Worm (Caenorhabditis elegans) whole organism, L2 larva: ENCODE measurements around the gene R08C7.11.

Experiments used
- C34F6.9 ChIP-seq: fragments of 150-350 bp; optimal IDR thresholded peaks from 2 replicates; lab custom pipeline; 2014; ENCODE audit warnings: missing biosample characterization, missing genetic modification characterization
- F13H6.1 ChIP-seq: sonication (generic microtip); optimal IDR thresholded peaks from 2 replicates; lab custom pipeline; 2016; ENCODE audit warnings: missing genetic modification characterization, missing compliant biosample characterization
- R02D3.7 ChIP-seq: fragments of 150-350 bp; optimal IDR thresholded peaks from 2 replicates; lab custom pipeline; 2014; ENCODE audit warnings: missing biosample characterization, missing genetic modification characterization
- Y55F3AM.14 ChIP-seq: fragments of 200-800 bp; sonication (Bioruptor generic); optimal IDR thresholded peaks from 2 replicates; lab custom pipeline; 2018; ENCODE audit warnings: mild to moderate bottlenecking, missing genetic modification characterization, missing compliant biosample characterization
- ZK546.5 ChIP-seq: sonication (generic microtip); optimal IDR thresholded peaks from 2 replicates; lab custom pipeline; 2017; ENCODE audit warnings: missing biosample characterization, missing genetic modification characterization
- alr-1 ChIP-seq: fragments of 150-350 bp; optimal IDR thresholded peaks from 2 replicates; lab custom pipeline; 2014; ENCODE audit warnings: missing biosample characterization, missing genetic modification characterization
- aly-2 ChIP-seq: fragments of 150-350 bp; optimal IDR thresholded peaks from 2 replicates; lab custom pipeline; 2014; ENCODE audit warnings: missing biosample characterization, missing genetic modification characterization
- ama-1 ChIP-seq: fragments of 150-350 bp; optimal IDR thresholded peaks from 2 replicates; lab custom pipeline; 2018; ENCODE audit warnings: inconsistent platforms
- blmp-1 ChIP-seq: sonication (generic microtip); optimal IDR thresholded peaks from 2 replicates; lab custom pipeline; 2017; ENCODE audit warnings: missing genetic modification characterization, mild to moderate bottlenecking, missing compliant biosample characterization, antibody characterized with exemption, moderate library complexity; ENCODE audit not compliant: insufficient read depth
- ceh-16 ChIP-seq: fragments of 150-350 bp; optimal IDR thresholded peaks from 2 replicates; lab custom pipeline; 2014; ENCODE audit warnings: missing biosample characterization, missing genetic modification characterization
- crh-2 ChIP-seq: sonication (generic microtip); optimal IDR thresholded peaks from 2 replicates; lab custom pipeline; 2017; ENCODE audit warnings: missing biosample characterization, missing genetic modification characterization
- dmd-4 ChIP-seq: sonication (generic microtip); optimal IDR thresholded peaks from 2 replicates; lab custom pipeline; 2017; ENCODE audit warnings: missing biosample characterization, missing genetic modification characterization
- egl-27 ChIP-seq: sonication (generic microtip); optimal IDR thresholded peaks from 3 replicates; lab custom pipeline; 2017; ENCODE audit warnings: missing biosample characterization, missing genetic modification reagents, missing genetic modification characterization
- elt-1 ChIP-seq: fragments of 150-350 bp; optimal IDR thresholded peaks from 2 replicates; lab custom pipeline; 2014; ENCODE audit warnings: missing biosample characterization, missing genetic modification characterization
- elt-3 ChIP-seq: sonication (generic microtip); optimal IDR thresholded peaks from 2 replicates; lab custom pipeline; 2017; ENCODE audit warnings: missing biosample characterization, missing genetic modification characterization
- fos-1 ChIP-seq: fragments of 150-350 bp; optimal IDR thresholded peaks from 2 replicates; lab custom pipeline; 2014; ENCODE audit warnings: missing biosample characterization, missing genetic modification characterization
- gmeb-1 ChIP-seq: fragments of 150-350 bp; optimal IDR thresholded peaks from 2 replicates; lab custom pipeline; 2014; ENCODE audit warnings: missing biosample characterization, missing genetic modification characterization
- lin-11 ChIP-seq: fragments of 150-350 bp; sonication (generic microtip); optimal IDR thresholded peaks from 2 replicates; lab custom pipeline; 2014; ENCODE audit warnings: missing biosample characterization, missing genetic modification characterization, inconsistent platforms, mixed read lengths
- lsy-2 ChIP-seq, 2 experiments: fragments of 150-350 bp in 1 of 2; sonication (generic microtip) in 1 of 2; optimal IDR thresholded peaks; 2 replicates each; lab custom pipeline; 2014 to 2017; ENCODE audit warnings: missing biosample characterization in 2 of 2, missing genetic modification characterization in 2 of 2
- mab-5 ChIP-seq: fragments of 150-350 bp; optimal IDR thresholded peaks from 2 replicates; lab custom pipeline; 2014; ENCODE audit warnings: missing biosample characterization, missing genetic modification characterization
- mdl-1 ChIP-seq, 2 experiments: fragments of 150-350 bp in 1 of 2; sonication (generic microtip) in 1 of 2; optimal IDR thresholded peaks; 2 replicates each; lab custom pipeline; 2017; ENCODE audit warnings: missing biosample characterization in 2 of 2, missing genetic modification characterization in 2 of 2
- nhr-10 ChIP-seq: sonication (generic microtip); optimal IDR thresholded peaks from 2 replicates; lab custom pipeline; 2017; ENCODE audit warnings: missing biosample characterization, missing genetic modification characterization
- nhr-11 ChIP-seq: fragments of 150-350 bp; optimal IDR thresholded peaks from 2 replicates; lab custom pipeline; 2014; ENCODE audit warnings: missing biosample characterization, missing genetic modification characterization
- nhr-12 ChIP-seq: fragments of 150-350 bp; optimal IDR thresholded peaks from 2 replicates; lab custom pipeline; 2014; ENCODE audit warnings: missing biosample characterization, missing genetic modification characterization
- nhr-129 ChIP-seq: fragments of 150-350 bp; optimal IDR thresholded peaks from 2 replicates; lab custom pipeline; 2014; ENCODE audit warnings: missing biosample characterization, missing genetic modification characterization
- nhr-21 ChIP-seq: fragments of 150-350 bp; optimal IDR thresholded peaks from 2 replicates; lab custom pipeline; 2014; ENCODE audit warnings: missing biosample characterization, missing genetic modification characterization
- nhr-23 ChIP-seq: fragments of 150-350 bp; optimal IDR thresholded peaks from 2 replicates; lab custom pipeline; 2014; ENCODE audit warnings: missing biosample characterization, missing genetic modification reagents, missing genetic modification characterization
- nhr-237 ChIP-seq: fragments of 150-350 bp; optimal IDR thresholded peaks from 2 replicates; lab custom pipeline; 2014; ENCODE audit warnings: missing biosample characterization, missing genetic modification characterization
- nhr-25 ChIP-seq: fragments of 150-350 bp; sonication (generic microtip); optimal IDR thresholded peaks from 3 replicates; lab custom pipeline; 2014; ENCODE audit warnings: missing biosample characterization, missing genetic modification characterization
- nhr-77 ChIP-seq: fragments of 150-350 bp; optimal IDR thresholded peaks from 2 replicates; lab custom pipeline; 2014; ENCODE audit warnings: missing biosample characterization, missing genetic modification characterization
- peb-1 ChIP-seq: fragments of 150-350 bp; optimal IDR thresholded peaks from 2 replicates; lab custom pipeline; 2014; ENCODE audit warnings: missing biosample characterization, missing genetic modification characterization
- sem-4 ChIP-seq: fragments of 150-350 bp; optimal IDR thresholded peaks from 2 replicates; lab custom pipeline; 2014; ENCODE audit warnings: missing biosample characterization, missing genetic modification reagents, missing genetic modification characterization
- skn-1 ChIP-seq: sonication (generic microtip); optimal IDR thresholded peaks from 2 replicates; lab custom pipeline; 2017; ENCODE audit warnings: missing biosample characterization, missing genetic modification characterization
- sma-3 ChIP-seq: sonication (generic microtip); optimal IDR thresholded peaks from 2 replicates; lab custom pipeline; 2016; ENCODE audit warnings: missing genetic modification reagents, missing genetic modification characterization, missing compliant biosample characterization
- sma-9 ChIP-seq, 2 experiments: fragments of 150-350 bp in 1 of 2; sonication (generic microtip) in 1 of 2; optimal IDR thresholded peaks; 2 replicates each; lab custom pipeline; 2014 to 2016; ENCODE audit warnings: missing genetic modification characterization in 2 of 2, mild to moderate bottlenecking in 1 of 2, missing biosample characterization in 1 of 2, missing compliant biosample characterization in 1 of 2, missing genetic modification reagents in 1 of 2, moderate library complexity in 1 of 2
- unc-39 ChIP-seq: fragments of 150-350 bp; optimal IDR thresholded peaks from 2 replicates; lab custom pipeline; 2014; ENCODE audit warnings: missing biosample characterization, missing genetic modification characterization
- unc-55 ChIP-seq: fragments of 150-350 bp; sonication (generic microtip); optimal IDR thresholded peaks from 3 replicates; lab custom pipeline; 2014; ENCODE audit warnings: missing biosample characterization, missing genetic modification reagents, missing genetic modification characterization
- zag-1 ChIP-seq: fragments of 150-350 bp; optimal IDR thresholded peaks from 2 replicates; lab custom pipeline; 2014; ENCODE audit warnings: missing biosample characterization, missing genetic modification characterization
- ztf-1 ChIP-seq: fragments of 200-800 bp; sonication (Bioruptor generic); conservative IDR thresholded peaks from 2 replicates; pipeline ENCODE4 v1.3.6; 2022; ENCODE audit warnings: missing genetic modification characterization, missing compliant biosample characterization
- ztf-11 ChIP-seq: sonication (generic microtip); optimal IDR thresholded peaks from 2 replicates; lab custom pipeline; 2017; ENCODE audit warnings: missing biosample characterization, missing genetic modification characterization
- ztf-4 ChIP-seq: fragments of 150-350 bp; optimal IDR thresholded peaks from 2 replicates; lab custom pipeline; 2014; ENCODE audit warnings: missing biosample characterization, missing genetic modification characterization

R08C7.11 gene

DNA sequence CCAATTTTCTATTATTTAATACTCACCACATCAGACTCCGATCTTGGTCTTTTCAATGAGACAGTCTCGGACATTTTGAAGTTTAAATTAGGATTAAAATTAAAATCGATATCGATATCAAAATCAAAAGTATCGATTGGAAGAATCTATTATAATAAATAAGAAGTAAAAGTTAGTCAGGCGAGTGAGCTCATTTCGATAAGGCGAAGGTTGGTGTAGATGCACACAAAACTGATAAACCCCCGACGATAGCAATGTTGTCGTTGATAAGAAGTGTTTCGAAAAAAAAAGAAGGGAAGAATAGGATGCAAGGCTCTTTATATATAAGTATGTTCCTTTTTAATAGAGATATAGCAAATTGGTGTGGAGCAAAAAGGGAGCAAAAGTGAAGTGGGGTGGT lies 27.8 kb upstream of the R08C7.11 start, which contains the start of gene M01H9.4:
Gene M01H9.4, minus strand, starts transcription at position 379 of the 400 bp plus-strand sequence.
- TF ChIP-seq nhr-23 (tag; lab: Kevin White, UChicago) (no peak), fos-1 (tag; lab: Kevin White, UChicago) (peak; percentile 99), sem-4 (tag; lab: Kevin White, UChicago) (no peak), peb-1 (tag; lab: Kevin White, UChicago) (no peak), Y55F3AM.14 (GFP tag; lab: Kevin White, UChicago) (no peak), sma-9 (GFP tag; optimal IDR thresholded peaks at IDR 0.05; lab: Kevin White, UChicago) (peak; percentile 49), sma-9 (tag; optimal IDR thresholded peaks at IDR 0.05; lab: Kevin White, UChicago) (no peak), nhr-12 (tag; lab: Kevin White, UChicago) (no peak), sma-3 (no peak), R02D3.7 (tag; lab: Kevin White, UChicago) (no peak), ZK546.5 (tag; lab: Kevin White, UChicago) (no peak), nhr-21 (tag; lab: Kevin White, UChicago) (no peak), nhr-77 (tag; lab: Kevin White, UChicago) (no peak), blmp-1 (no peak), mdl-1 (tag; optimal IDR thresholded peaks at IDR 0.05; lab: Kevin White, UChicago) (no peak), nhr-237 (tag; lab: Kevin White, UChicago) (no peak), ama-1 (lab: Kevin White, UChicago) (no peak)

DNA sequence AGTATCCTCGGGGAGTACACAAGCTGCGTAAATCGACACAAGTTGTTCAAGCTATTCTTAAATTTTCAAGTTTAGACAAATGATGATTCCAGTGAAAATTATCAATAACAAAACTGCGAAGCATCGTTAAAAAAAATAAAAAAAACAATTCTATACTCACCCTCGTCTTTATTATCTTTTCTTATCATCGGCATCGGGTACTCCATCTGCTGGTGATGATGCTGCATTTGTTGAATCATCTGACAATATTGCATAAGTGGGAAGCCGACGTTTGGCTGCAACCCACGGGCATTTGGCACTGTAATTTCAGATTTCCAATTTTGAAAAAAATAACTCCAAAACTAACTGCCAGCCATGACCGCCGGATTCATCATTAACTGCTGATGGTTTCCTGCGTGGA lies 26.6 kb upstream of the R08C7.11 start:
- peak; percentile 59 for TF ChIP-seq fos-1 (tag; lab: Kevin White, UChicago)
- TF ChIP-seq F13H6.1 (tag; lab: Kevin White, UChicago) = no peak
- no peak for TF ChIP-seq R02D3.7 (tag; lab: Kevin White, UChicago)
- TF ChIP-seq skn-1 = no peak

DNA sequence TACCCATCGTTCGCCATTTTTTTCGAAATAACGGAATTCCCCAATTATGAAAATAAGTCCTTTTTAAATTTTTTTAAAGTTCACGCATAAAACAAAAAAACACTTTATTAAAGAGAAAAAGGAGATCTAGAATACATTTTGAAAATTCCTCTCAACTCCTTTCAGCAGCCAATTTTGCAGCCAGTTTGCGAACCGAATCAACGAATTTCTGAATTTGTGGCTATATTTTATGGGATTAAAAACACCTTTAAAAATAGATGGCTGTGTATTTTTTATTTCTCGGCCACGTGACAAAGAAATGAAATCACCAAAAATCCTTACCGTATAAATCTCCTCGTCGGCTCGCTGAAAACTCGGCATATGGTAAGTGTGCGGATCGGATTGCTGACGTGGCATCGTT lies 25.3 kb upstream of the R08C7.11 start, which contains the start of gene M01H9.10:
Gene M01H9.10, minus strand, starts transcription at position 101 of the 400 bp plus-strand sequence.
- TF ChIP-seq ztf-1 (GFP tag; lab: Robert Waterston, UW) = no peak
- TF ChIP-seq C34F6.9 (tag; lab: Kevin White, UChicago) = no peak
- TF ChIP-seq dmd-4 = no peak
- TF ChIP-seq zag-1 = no peak

DNA sequence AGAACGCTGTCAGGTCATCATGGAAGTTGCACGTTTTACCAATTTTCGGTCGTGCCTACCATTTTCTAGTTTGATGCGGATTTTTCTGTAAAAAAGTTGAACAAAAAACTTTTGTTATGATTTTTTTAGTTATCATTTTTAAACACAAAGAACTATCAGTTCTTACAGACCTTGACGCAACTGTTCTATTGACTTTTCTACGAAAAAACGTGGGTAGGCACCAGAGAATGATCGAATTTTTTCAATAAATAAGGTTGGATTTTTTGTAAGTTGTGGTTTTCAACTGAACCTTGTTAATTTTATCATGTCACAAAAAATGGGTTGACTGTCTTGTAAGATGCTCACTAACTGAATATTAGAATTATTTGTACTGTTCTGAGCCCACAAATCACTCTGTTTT lies 23.9 kb upstream of the R08C7.11 start:
- TF ChIP-seq crh-2 (tag; lab: Kevin White, UChicago) = no peak
- TF ChIP-seq sma-9 (GFP tag; optimal IDR thresholded peaks at IDR 0.05; lab: Kevin White, UChicago) = peak; percentile 64
- no peak for TF ChIP-seq sma-9 (tag; optimal IDR thresholded peaks at IDR 0.05; lab: Kevin White, UChicago)

DNA sequence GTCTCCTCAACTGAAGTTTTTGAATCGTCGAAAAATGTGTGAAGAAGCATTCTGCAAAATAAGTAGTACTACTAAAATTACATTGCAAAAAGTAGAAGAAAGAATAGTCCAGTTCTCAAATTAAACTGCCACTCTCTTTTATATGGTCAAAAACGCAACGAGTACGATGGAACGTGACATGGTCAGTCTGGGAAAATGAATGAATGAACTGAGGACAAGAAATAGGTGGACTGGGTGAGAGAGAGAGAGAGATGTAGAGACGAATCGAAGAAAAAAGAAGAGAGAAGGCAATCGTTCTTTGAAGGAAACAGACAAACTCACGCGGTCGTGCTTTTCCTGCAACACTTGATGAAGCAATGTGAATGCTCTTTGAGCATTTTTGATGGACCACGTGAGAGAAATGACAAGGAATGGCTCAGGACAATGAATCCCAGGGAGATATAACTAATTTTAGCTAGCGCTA lies 22.3 kb upstream of the R08C7.11 start, which contains the start of gene M01H9.3:
Gene M01H9.3, minus strand, starts transcription at position 51 of the 463 bp plus-strand sequence.
- TF ChIP-seq ama-1 (lab: Kevin White, UChicago) (peak; percentile 91), F13H6.1 (tag; lab: Kevin White, UChicago) (peak; percentile 81), sma-9 (GFP tag; optimal IDR thresholded peaks at IDR 0.05; lab: Kevin White, UChicago) (peak; percentile 90), sma-9 (tag; optimal IDR thresholded peaks at IDR 0.05; lab: Kevin White, UChicago) (no peak), lin-11 (tag; lab: Kevin White, UChicago) (no peak), alr-1 (tag; lab: Kevin White, UChicago) (no peak), sma-3 (peak; percentile 39), dmd-4 (no peak), egl-27 (tag; lab: Kevin White, UChicago) (no peak), aly-2 (no peak), unc-55 (GFP tag; lab: Kevin White, UChicago) (peak; percentile 57), nhr-23 (tag; lab: Kevin White, UChicago) (no peak), nhr-10 (tag; lab: Kevin White, UChicago) (no peak), nhr-237 (tag; lab: Kevin White, UChicago) (no peak), ceh-16 (tag; lab: Kevin White, UChicago) (no peak), elt-3 (tag; lab: Kevin White, UChicago) (no peak), gmeb-1 (tag; lab: Kevin White, UChicago) (peak; percentile 24), sem-4 (tag; lab: Kevin White, UChicago) (peak; percentile 44), ZK546.5 (tag; lab: Kevin White, UChicago) (no peak), elt-1 (tag; lab: Kevin White, UChicago) (no peak), nhr-21 (tag; lab: Kevin White, UChicago) (peak; percentile 20), ztf-11 (tag; lab: Kevin White, UChicago) (no peak), nhr-77 (tag; lab: Kevin White, UChicago) (no peak), unc-39 (no peak), fos-1 (tag; lab: Kevin White, UChicago) (peak; percentile 55), C34F6.9 (tag; lab: Kevin White, UChicago) (peak; percentile 82), nhr-11 (tag; lab: Kevin White, UChicago) (no peak), nhr-129 (tag; lab: Kevin White, UChicago) (peak; percentile 97), lsy-2 (tag; optimal IDR thresholded peaks at IDR 0.05; lab: Kevin White, UChicago) (peak in 1 of 2 experiments; percentile 76), ztf-4 (tag; lab: Kevin White, UChicago) (peak; percentile 76), nhr-25 (tag; lab: Kevin White, UChicago) (peak; percentile 60), Y55F3AM.14 (GFP tag; lab: Kevin White, UChicago) (no peak), nhr-12 (tag; lab: Kevin White, UChicago) (no peak), peb-1 (tag; lab: Kevin White, UChicago) (no peak), blmp-1 (no peak), zag-1 (peak; percentile 1), mdl-1 (tag; optimal IDR thresholded peaks at IDR 0.05; lab: Kevin White, UChicago) (peak in 1 of 2 experiments; percentile 68), mab-5 (tag; lab: Kevin White, UChicago) (peak; percentile 52), crh-2 (tag; lab: Kevin White, UChicago) (peak; percentile 79)
